Fruit fly (Drosophila melanogaster) whole organism: ENCODE results near the gene CG14655.
A peak's percentile ranks its signal among the peaks of the same experiment; 100 is the strongest.

Experiments used
- CG8478 ChIP-seq: fragments of >200 bp; optimal IDR thresholded peaks from 2 replicates; lab custom pipeline; 2018; ENCODE audit warnings: inconsistent platforms
- Dll ChIP-seq: fragments of >200 bp; optimal IDR thresholded peaks from 2 replicates; lab custom pipeline; 2017
- EcR ChIP-seq, 2 experiments: fragments of >200 bp; optimal IDR thresholded peaks; 2 replicates each; lab custom pipeline; 2017; ENCODE audit warnings: missing biosample characterization in 2 of 2, missing genetic modification characterization in 2 of 2, missing genetic modification reagents in 2 of 2
- pan ChIP-seq: fragments of >200 bp; optimal IDR thresholded peaks from 2 replicates; lab custom pipeline; 2017
- psq ChIP-seq: fragments of >200 bp; optimal IDR thresholded peaks from 2 replicates; lab custom pipeline; 2017
- usp ChIP-seq: fragments of >200 bp; optimal IDR thresholded peaks from 2 replicates; lab custom pipeline; 2017; ENCODE audit warnings: missing biosample characterization, missing genetic modification characterization, mixed read lengths

CG14655 gene

DNA sequence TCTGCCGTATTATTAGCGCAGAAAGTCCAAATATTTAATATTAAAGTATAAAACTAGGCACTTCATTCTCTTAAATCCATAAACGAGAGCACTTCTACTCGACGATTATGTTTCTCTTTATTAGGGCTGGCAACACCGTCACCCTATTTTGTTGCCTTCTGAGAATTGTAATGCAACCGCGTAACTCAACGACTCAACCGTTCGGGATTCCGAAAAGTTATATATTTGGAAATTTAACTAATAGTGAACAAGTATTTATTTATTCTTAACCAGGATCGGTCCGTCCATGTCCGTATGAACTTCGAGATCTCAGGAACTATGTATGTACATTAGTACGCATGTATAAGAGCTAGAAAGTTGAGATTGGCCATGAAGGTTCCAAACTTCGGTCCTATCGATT lies 30.4 kb downstream of the CG14655 start, which contains the start of gene atms:
TSS of gene atms (plus strand) at position 301 of the 400 bp plus-strand sequence.
- TF ChIP-seq EcR (GFP tag; optimal IDR thresholded peaks at IDR 0.05; lab: Kevin White, UChicago) (no peak), psq (no peak), Dll (lab: Kevin White, UChicago) (no peak), pan (lab: Kevin White, UChicago) (no peak), CG8478 (lab: Kevin White, UChicago) (no peak), usp (GFP tag; lab: Kevin White, UChicago) (no peak)

DNA sequence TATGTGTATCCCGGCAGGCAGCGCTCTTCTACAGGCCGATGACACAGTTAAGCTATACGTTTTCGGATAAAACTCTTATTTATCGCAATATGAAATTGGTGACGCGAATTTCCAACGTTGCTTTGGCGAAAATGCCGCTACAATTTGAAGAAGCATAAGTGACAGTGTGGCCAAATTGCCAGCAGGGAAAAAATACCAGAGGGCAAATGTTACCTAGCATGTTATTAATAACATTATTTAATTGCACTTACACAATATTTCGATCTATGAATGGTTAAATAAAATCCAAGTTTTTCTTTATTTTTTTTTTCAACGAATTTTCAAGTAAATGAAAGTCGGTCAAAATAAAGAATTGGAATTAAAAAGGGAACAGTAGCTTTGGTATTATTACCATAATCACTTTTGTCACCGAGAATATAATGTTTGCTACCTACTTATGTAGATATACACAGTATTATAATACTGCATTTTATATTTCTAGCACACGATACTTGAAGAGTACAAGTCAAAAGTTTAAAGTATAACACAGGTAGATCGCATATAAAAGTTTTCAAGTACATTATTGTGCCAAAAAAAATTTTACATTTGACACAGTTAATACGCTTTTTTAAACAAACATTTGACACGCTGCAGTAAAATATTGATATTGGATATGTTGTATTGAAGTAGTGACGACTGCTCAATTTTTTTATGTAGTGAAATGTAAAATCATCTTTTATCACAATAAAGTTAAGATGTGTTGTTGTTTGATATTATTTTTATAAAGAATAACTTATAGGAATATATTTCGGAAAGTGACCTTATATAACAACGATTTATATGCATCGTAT lies 31.0 kb downstream of the CG14655 start, which contains the start of gene tacc:
TSS of gene tacc (minus strand) at position 169 of the 830 bp plus-strand sequence.
- no peak for TF ChIP-seq EcR (GFP tag; optimal IDR thresholded peaks at IDR 0.05; lab: Kevin White, UChicago)
- TF ChIP-seq pan (lab: Kevin White, UChicago), result no peak
- no peak for TF ChIP-seq usp (GFP tag; lab: Kevin White, UChicago)
- no peak for TF ChIP-seq Dll (lab: Kevin White, UChicago)
- TF ChIP-seq psq, result no peak
- TF ChIP-seq CG8478 (lab: Kevin White, UChicago), result no peak

DNA sequence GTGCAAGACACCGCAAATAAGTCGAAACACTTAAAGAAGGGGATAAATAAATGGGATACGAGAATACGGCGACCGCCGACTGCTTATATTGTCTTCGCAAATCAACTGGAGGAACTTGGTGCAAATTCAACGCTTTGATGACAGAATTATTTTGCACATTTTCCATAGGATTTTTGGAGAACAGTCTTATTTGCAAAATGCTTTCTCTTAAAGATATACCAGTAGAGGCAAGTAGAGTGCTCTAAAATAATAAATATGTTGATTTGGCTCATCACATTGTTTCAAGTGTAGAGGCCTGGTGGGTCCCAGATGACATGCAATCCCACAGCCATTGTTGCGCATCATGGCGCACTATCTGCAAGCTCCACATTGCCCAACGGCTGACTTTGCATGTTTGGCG lies 32.8 kb downstream of the CG14655 start:
- no peak for TF ChIP-seq CG8478 (lab: Kevin White, UChicago)
- TF ChIP-seq Dll (lab: Kevin White, UChicago), result no peak
- no peak for TF ChIP-seq EcR (GFP tag; optimal IDR thresholded peaks at IDR 0.05; lab: Kevin White, UChicago)
- TF ChIP-seq pan (lab: Kevin White, UChicago), result no peak
- no peak for TF ChIP-seq usp (GFP tag; lab: Kevin White, UChicago)
- no peak for TF ChIP-seq psq

DNA sequence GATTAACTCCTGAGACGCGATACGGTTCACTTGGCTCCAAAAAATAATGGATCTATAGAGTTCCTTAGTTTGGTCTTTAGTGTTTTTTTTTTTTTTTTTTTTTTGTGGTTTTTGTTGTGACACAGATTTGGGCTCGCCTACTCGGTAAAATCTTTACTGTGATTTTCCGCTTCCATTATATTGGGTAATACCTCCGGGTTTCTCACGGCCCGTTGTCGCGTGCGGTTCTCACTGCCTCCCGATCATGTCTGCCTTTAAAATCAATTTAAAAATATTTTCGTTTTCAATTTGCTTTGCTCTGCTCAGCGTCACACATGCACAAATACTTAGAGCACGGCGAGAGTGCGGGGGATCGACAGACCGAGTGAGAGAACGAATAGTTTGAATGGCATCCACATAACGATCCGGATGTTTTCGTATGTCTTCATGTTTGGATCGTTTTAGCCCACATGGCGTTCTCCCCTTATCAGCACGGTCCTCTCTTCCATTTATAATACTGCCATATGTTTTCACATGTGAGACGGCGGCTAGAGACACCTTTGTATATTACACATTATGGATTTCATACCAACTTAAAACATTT lies 33.8 kb downstream of the CG14655 start:
- TF ChIP-seq Dll (lab: Kevin White, UChicago) (no peak), pan (lab: Kevin White, UChicago) (no peak), EcR (GFP tag; optimal IDR thresholded peaks at IDR 0.05; lab: Kevin White, UChicago) (no peak), psq (no peak), CG8478 (lab: Kevin White, UChicago) (no peak), usp (GFP tag; lab: Kevin White, UChicago) (no peak)

DNA sequence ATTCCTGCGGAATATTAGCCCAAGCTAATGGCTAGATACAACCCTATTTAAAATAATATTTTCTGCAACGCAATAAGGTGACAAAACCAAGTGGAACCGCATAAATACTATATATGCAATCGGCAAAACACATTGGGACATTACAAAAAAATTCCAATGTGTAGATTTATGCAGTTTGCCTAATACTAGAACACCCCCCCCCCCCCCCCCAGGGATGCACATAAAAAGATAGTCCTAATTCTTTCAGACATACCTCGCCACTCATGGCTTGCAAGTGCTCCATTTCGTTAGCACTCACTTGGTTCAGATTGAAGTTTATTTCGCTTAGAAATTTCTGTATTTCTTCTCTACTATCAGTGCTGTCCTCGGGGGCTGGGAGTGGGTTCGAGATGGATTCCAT lies 34.6 kb downstream of the CG14655 start:
- no peak for TF ChIP-seq Dll (lab: Kevin White, UChicago)
- TF ChIP-seq CG8478 (lab: Kevin White, UChicago), result no peak
- TF ChIP-seq psq, result no peak
- no peak for TF ChIP-seq EcR (GFP tag; optimal IDR thresholded peaks at IDR 0.05; lab: Kevin White, UChicago)
- no peak for TF ChIP-seq pan (lab: Kevin White, UChicago)
- no peak for TF ChIP-seq usp (GFP tag; lab: Kevin White, UChicago)

DNA sequence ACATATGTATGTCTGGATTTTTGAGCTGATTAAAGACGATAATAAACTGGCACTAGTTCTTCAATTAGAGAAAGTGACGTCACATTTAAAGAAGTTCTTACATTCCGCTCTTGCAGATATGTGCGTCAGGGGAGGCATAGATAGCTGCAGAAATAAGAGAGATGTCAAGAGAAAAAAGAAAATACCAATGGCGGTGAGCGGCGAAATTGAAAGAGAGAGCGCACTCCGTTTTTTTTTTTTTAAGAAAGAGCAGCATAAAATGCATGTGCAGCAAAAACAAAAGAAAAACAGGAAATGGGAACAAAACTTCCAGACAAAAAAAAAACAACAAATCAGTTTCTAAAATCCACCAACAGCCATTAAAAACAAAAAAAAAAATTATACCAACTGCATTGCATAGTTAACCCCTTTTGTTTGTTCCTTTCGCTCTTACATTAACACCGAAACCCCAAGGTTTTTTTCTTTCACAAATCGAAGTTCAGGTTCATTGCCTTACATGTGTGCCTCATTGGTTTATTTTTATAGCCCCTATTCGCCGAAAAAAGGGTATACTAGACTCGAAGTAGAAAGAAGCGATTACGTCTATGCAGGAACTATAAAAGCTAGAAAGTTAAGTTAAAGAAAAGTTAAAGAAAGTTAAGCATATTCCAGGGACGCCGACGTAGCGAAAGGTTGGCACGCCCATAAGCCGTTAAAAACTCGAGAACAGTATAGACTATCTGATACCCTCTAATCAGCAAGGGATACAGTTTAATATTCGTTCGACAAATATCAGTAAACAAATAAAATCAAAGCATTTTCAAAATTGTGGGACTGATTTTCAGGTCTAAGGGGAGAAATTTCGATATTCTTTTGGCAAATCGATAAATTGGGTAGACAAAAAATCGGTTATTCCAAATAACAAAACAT lies 39.3 kb downstream of the CG14655 start:
- TF ChIP-seq usp (GFP tag; lab: Kevin White, UChicago), result no peak
- TF ChIP-seq pan (lab: Kevin White, UChicago), result no peak
- no peak for TF ChIP-seq CG8478 (lab: Kevin White, UChicago)
- no peak for TF ChIP-seq psq
- TF ChIP-seq Dll (lab: Kevin White, UChicago), result no peak
- TF ChIP-seq EcR (GFP tag; optimal IDR thresholded peaks at IDR 0.05; lab: Kevin White, UChicago), result peak in 1 of 2 experiments; percentile 60

DNA sequence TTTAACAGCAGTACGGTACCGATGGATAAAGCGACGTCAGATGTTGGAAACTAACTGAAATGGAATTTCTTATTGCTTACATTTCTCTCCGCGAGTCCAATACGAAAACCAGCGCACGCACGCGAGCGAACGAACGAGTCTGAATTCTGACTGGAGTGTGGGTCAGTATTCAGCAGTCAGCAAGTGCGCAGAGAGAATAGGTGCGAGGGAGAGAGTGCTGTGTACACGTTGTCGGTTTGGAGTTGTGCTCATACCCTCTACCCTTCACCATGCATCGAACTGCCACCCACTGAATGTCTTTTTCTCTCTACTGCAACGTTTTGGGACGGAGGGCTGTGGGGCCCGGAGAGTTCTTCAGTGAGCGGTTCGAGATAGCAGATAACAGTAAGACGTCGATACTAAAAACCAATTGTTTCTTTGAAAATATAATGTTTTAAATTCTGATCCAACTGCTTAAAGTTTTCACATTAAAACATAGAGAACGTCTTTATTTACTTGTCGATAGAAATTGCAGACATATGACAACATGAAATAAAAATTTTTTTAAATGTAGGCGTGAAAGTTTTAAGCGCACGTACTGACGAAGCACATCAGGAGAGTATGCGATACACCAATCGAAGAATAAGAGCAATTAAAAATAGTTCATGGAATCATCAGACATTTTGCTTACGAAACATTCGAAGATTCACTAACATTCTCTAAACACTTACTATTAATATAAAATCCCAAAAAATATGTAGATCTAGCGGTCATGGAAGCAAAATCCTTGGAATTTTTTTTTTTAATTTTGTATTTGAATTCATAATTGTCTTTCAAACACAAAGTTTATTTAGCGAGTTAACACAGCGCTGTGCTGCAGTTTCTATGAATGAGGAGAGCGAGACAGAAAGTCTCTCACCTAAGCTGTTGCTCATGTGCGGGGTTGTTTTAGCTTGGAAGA lies 40.3 kb downstream of the CG14655 start:
- TF ChIP-seq EcR (GFP tag; optimal IDR thresholded peaks at IDR 0.05; lab: Kevin White, UChicago) (no peak), usp (GFP tag; lab: Kevin White, UChicago) (no peak), CG8478 (lab: Kevin White, UChicago) (no peak), pan (lab: Kevin White, UChicago) (no peak), psq (no peak), Dll (lab: Kevin White, UChicago) (no peak)

DNA sequence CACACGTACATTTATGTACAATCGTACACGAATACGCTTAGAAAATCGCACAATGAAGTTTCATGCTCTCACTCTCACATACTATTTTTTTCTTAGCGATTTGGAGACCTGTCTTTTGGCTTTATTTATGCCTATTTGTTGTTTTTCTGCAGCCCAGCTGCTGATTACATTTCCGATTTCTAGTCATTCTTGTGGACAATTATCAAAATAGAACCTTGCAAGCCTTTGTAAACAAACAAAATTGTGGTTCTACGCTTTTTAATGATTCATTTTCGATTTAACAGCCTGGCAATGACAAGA lies 41.0 kb downstream of the CG14655 start:
- TF ChIP-seq Dll (lab: Kevin White, UChicago), result no peak
- no peak for TF ChIP-seq pan (lab: Kevin White, UChicago)
- no peak for TF ChIP-seq EcR (GFP tag; optimal IDR thresholded peaks at IDR 0.05; lab: Kevin White, UChicago)
- TF ChIP-seq CG8478 (lab: Kevin White, UChicago), result no peak
- no peak for TF ChIP-seq usp (GFP tag; lab: Kevin White, UChicago)
- TF ChIP-seq psq, result no peak

DNA sequence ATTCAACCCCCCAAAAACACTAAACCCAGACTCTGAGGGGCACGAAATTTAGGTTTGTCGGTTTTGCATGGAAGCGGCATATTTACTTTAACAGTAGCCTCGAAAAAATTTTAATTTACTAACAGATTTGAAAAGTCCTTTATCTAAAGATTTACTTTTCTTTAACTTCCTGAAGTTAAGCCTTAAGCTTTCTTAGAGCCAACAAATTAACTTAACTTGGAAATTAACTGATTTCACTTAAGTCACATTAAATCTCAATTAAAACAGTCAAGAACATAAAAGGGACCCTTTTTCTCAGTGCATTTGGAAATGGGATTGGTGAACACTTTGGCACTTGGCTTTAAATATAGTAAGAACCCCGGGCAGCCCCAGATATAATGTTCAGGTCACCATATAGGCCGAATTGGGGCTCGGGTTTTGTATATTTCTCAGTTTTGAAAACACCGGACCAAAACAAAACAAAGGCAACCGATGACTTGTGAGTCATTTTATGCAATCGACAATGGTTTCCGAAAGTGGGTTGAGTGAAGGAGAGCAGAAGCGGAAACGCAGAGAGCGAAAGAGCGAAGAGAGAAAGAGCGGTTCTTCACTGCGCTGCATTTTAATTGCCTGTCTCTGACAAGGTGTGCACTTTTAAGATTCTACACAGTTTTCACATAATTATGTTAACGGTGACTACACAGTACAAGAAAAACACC lies 41.5 kb downstream of the CG14655 start:
- TF ChIP-seq usp (GFP tag; lab: Kevin White, UChicago), result no peak
- peak; percentile 25 for TF ChIP-seq pan (lab: Kevin White, UChicago)
